Worm (Caenorhabditis elegans) whole organism, midembryonic: ENCODE data around the gene F56C9.6.

Source experiments
- T22C8.4 ChIP-seq: fragments of 200-800 bp; sonication (Bioruptor generic); IDR thresholded peaks from 2 replicates; pipeline ENCODE4 v1.3.6; 2022; ENCODE audit warnings: missing genetic modification characterization, missing compliant biosample characterization
- flt-1 ChIP-seq: fragments of 200-800 bp; sonication (Bioruptor generic); IDR thresholded peaks from 2 replicates; pipeline ENCODE4 v1.3.6; 2022; ENCODE audit warnings: missing genetic modification characterization, missing compliant biosample characterization
- klf-2 ChIP-seq: fragments of 200-800 bp; sonication (Bioruptor generic); conservative IDR thresholded peaks from 2 replicates; pipeline ENCODE4 v1.3.6; 2022; ENCODE audit warnings: missing genetic modification reagents, missing genetic modification characterization, missing compliant biosample characterization
- ref-1 ChIP-seq: fragments of 200-800 bp; sonication (Bioruptor generic); conservative IDR thresholded peaks from 2 replicates; pipeline ENCODE4 v1.3.6; 2022; ENCODE audit warnings: missing genetic modification reagents, missing genetic modification characterization, missing compliant biosample characterization
- ztf-29 ChIP-seq: fragments of 200-800 bp; sonication (Bioruptor generic); IDR thresholded peaks from 2 replicates; pipeline ENCODE4 v1.3.6; 2022; ENCODE audit warnings: missing genetic modification reagents, missing genetic modification characterization, missing compliant biosample characterization

DNA sequence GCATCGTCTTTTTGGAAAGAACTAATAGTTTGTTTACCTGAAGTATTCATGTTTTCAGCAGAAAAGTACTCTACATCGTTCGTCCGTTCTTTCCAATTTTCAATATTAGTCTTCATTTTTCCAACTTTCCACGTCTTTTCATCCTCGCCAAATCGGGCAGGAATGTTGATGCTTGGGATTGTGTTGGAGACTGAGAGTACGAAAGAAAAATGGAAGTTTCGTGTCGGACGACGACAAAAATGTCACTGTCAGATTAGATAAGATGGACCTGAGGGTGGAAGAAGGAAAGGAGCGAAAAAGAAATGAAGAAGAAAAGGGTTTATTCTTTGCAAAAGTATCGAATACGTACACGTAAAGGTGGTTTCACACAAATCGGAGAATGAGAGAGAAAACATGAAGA is 12.5 kb downstream of the F56C9.6 start:
- TF ChIP-seq ref-1 (GFP tag; lab: Robert Waterston, UW): no peak
- TF ChIP-seq flt-1 (GFP tag; lab: Robert Waterston, UW): no peak
- no peak for TF ChIP-seq T22C8.4 (GFP tag; lab: Robert Waterston, UW)
- TF ChIP-seq ztf-29 (GFP tag; lab: Robert Waterston, UW): no peak
- no peak for TF ChIP-seq klf-2 (GFP tag; lab: Robert Waterston, UW)
